Fruit fly (Drosophila melanogaster): ENCODE data around the gene Rab11.

The Rab11 gene

dm6 chr3R:21118784-21119183 lies 7.6 kb downstream of the Rab11 start, which contains the start of gene Bdbt (continued):
- TF ChIP-seq CG11456 (GFP tag; IDR thresholded peaks at IDR 0.05) (no peak), Dref (GFP tag; IDR thresholded peaks at IDR 0.05) (peak; percentile 9; the same call in 1 of the 2 replicates), NK7.1 (GFP tag; optimal IDR thresholded peaks at IDR 0.05) (no peak), HLH4C (GFP tag; IDR thresholded peaks at IDR 0.05; ENCODE audit: partially characterized antibody) (peak; percentile 98), tgo (GFP tag; IDR thresholded peaks at IDR 0.05) (no peak), CG1603 (tag; optimal IDR thresholded peaks at IDR 0.05) (no peak), CG8478 (optimal IDR thresholded peaks at IDR 0.05) (no peak), CG2129 (GFP tag; IDR thresholded peaks at IDR 0.05; ENCODE audit: partially characterized antibody) (no peak), CG17328 (GFP tag; IDR thresholded peaks at IDR 0.05) (0 out of 2 replicates have a peak, but pooled peaks have one; percentile 31), Opbp (GFP tag; IDR thresholded peaks at IDR 0.05; ENCODE audit: partially characterized antibody) (peak; percentile 73; the same call in 2 of the 3 replicates), CG17359 (tag; optimal IDR thresholded peaks at IDR 0.05) (no peak), CG15696 (tag; optimal IDR thresholded peaks at IDR 0.05) (no peak), CG10267 (tag; optimal IDR thresholded peaks at IDR 0.05) (peak; percentile 7), CG34224 (GFP tag; IDR thresholded peaks at IDR 0.05; ENCODE audit: partially characterized antibody) (peak; percentile 74), B-H2 (GFP tag; optimal IDR thresholded peaks at IDR 0.05) (no peak), nerfin-2 (GFP tag; IDR thresholded peaks at IDR 0.05; ENCODE audit: partially characterized antibody) (peak; percentile 96), Doc2 (GFP tag; IDR thresholded peaks at IDR 0.05) (no peak), chif (GFP tag; optimal IDR thresholded peaks at IDR 0.05) (peak in 1 of 2 experiments; percentile 25), Side (GFP tag; optimal IDR thresholded peaks at IDR 0.05) (peak; percentile 10), amos (GFP tag; IDR thresholded peaks at IDR 0.05; ENCODE audit: partially characterized antibody) (peak; percentile 68), CG1832 (GFP tag; optimal IDR thresholded peaks at IDR 0.05) (no peak), Atf-2 (GFP tag; optimal IDR thresholded peaks at IDR 0.05) (no peak), CG17912 (GFP tag; optimal IDR thresholded peaks at IDR 0.05) (no peak), Oli (tag; optimal IDR thresholded peaks at IDR 0.05) (no peak), unc-4 (GFP tag; IDR thresholded peaks at IDR 0.05; ENCODE audit: partially characterized antibody) (peak; percentile 53), CG18476 (GFP tag; optimal IDR thresholded peaks at IDR 0.05) (no peak), Neu2 (GFP tag; optimal IDR thresholded peaks at IDR 0.05; ENCODE audit: borderline replicate concordance) (no peak), odd (GFP tag; optimal IDR thresholded peaks at IDR 0.05) (no peak), Blimp-1 (GFP tag; optimal IDR thresholded peaks at IDR 0.05) (no peak), hth (optimal IDR thresholded peaks at IDR 0.05) (no peak), ewg (GFP tag; optimal IDR thresholded peaks at IDR 0.05) (no peak), Fer3 (tag; optimal IDR thresholded peaks at IDR 0.05) (peak; percentile 25), gem (tag; optimal IDR thresholded peaks at IDR 0.05) (no peak), HLH3B (GFP tag; IDR thresholded peaks at IDR 0.05) (peak; percentile 41), gsb-n (tag; optimal IDR thresholded peaks at IDR 0.05) (no peak), Nf-YC (tag; optimal IDR thresholded peaks at IDR 0.05) (no peak), mam (GFP tag; optimal IDR thresholded peaks at IDR 0.05) (peak; percentile 39), CG12104 (GFP tag; optimal IDR thresholded peaks at IDR 0.05) (no peak), CG4282 (GFP tag; optimal IDR thresholded peaks at IDR 0.05) (no peak), CG12744 (GFP tag; optimal IDR thresholded peaks at IDR 0.05) (no peak), Asciz (GFP tag; optimal IDR thresholded peaks at IDR 0.05) (no peak), Bgb (GFP tag; IDR thresholded peaks at IDR 0.05; ENCODE audit: partially characterized antibody) (peak; percentile 93), CG14860 (GFP tag; IDR thresholded peaks at IDR 0.05; ENCODE audit: partially characterized antibody) (peak; percentile 91), jing (GFP tag; optimal IDR thresholded peaks at IDR 0.05) (no peak), CG7271 (tag; optimal IDR thresholded peaks at IDR 0.05) (no peak), PHDP (tag; optimal IDR thresholded peaks at IDR 0.05) (no peak), dan (GFP tag; IDR thresholded peaks at IDR 0.05) (no peak), jigr1 (GFP tag; IDR thresholded peaks at IDR 0.05) (no peak), ara (GFP tag; IDR thresholded peaks at IDR 0.05) (no peak), sna (GFP tag; IDR thresholded peaks at IDR 0.05; ENCODE audit: partially characterized antibody) (peak; percentile 67)

All from whole organism, embryonic.